Fruit fly (Drosophila melanogaster) whole organism, wandering third instar larva: ENCODE results near the gene CG18258.

Experiments used
- CG9705 ChIP-seq: fragments of 200-800 bp; sonication (Bioruptor generic); optimal IDR thresholded peaks from 2 replicates; lab custom pipeline; 2018; ENCODE audit warnings: missing biosample characterization, mild to moderate bottlenecking, missing genetic modification characterization
- Hr78 ChIP-seq: fragments of >200 bp; optimal IDR thresholded peaks from 2 replicates; lab custom pipeline; 2017; ENCODE audit warnings: missing biosample characterization, missing genetic modification characterization
- Myc ChIP-seq: fragments of >200 bp; optimal IDR thresholded peaks from 2 replicates; lab custom pipeline; 2017
- N ChIP-seq: fragments of >200 bp; optimal IDR thresholded peaks from 2 replicates; lab custom pipeline; 2018; ENCODE audit warnings: missing biosample characterization, missing external identifiers, missing genetic modification characterization
- dmrt93B ChIP-seq: fragments of 200-800 bp; sonication (Bioruptor generic); optimal IDR thresholded peaks from 2 replicates; lab custom pipeline; 2018; ENCODE audit warnings: missing biosample characterization, mild to moderate bottlenecking, missing genetic modification characterization
- dsf ChIP-seq: sonication (Bioruptor generic); optimal IDR thresholded peaks from 2 replicates; lab custom pipeline; 2016; ENCODE audit warnings: missing biosample characterization, missing genetic modification characterization, borderline replicate concordance
- foxo ChIP-seq, 2 experiments: fragments of 200-800 bp; sonication (Bioruptor generic); optimal IDR thresholded peaks; 2 replicates in 1 of 2; 3 replicates in 1 of 2; lab custom pipeline; 2016 to 2017; ENCODE audit warnings: missing biosample characterization in 2 of 2, missing genetic modification characterization in 2 of 2
- lola ChIP-seq: fragments of >200 bp; optimal IDR thresholded peaks from 2 replicates; lab custom pipeline; 2017; ENCODE audit warnings: missing biosample characterization, missing genetic modification characterization
- pan ChIP-seq: fragments of >200 bp; optimal IDR thresholded peaks from 2 replicates; lab custom pipeline; 2017
- psq ChIP-seq: fragments of 200-800 bp; sonication (Bioruptor generic); optimal IDR thresholded peaks from 3 replicates; lab custom pipeline; 2017; ENCODE audit warnings: missing biosample characterization, mild to moderate bottlenecking, missing genetic modification characterization, moderate library complexity
- sage ChIP-seq: fragments of 200-800 bp; sonication (Bioruptor generic); optimal IDR thresholded peaks from 2 replicates; lab custom pipeline; 2016; ENCODE audit warnings: missing biosample characterization, mild to moderate bottlenecking, missing genetic modification characterization
- woc ChIP-seq: sonication (Bioruptor generic); optimal IDR thresholded peaks from 2 replicates; lab custom pipeline; 2016; ENCODE audit warnings: missing biosample characterization, mild to moderate bottlenecking, missing genetic modification characterization

DNA sequence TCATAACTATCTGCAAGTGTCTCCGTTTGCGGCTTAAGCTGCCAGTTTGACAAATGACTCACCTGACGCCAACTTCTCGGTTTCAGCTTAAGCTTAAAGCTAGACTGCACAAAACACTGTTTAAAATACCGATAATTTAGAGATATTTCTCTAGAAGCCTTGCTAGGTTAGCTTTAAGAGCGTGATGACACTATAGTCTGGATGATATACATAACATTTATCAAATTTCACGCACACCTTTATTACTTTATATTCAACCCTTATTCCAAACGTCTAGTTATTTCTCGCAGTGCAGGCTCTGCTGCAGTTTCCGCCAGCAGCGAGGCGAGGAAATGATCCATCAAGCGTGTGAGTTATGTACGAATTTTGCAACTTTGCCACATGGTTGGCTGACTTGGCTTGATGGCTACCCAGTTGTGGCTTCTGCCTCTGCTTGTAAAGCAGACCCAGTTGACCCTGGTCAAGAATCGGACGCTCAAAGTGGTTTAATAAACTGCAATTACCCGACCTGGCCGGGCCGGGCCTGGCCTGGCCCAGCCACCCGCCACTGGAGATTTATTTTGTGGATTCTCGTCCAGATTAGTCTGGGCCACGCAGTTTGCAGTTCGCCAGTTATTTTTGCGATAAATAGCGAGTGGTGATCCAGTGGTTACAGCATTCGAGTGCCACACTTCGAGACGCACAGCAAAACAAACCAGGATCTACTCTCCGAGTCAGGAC lies 6.3 kb downstream of the CG18258 start, which contains the start of gene CG12998:
- TF ChIP-seq N (no peak), psq (GFP tag; lab: Kevin White, UChicago) (no peak), sage (GFP tag; lab: Kevin White, UChicago) (no peak), dsf (GFP tag; lab: Kevin White, UChicago) (no peak), pan (lab: Kevin White, UChicago) (no peak), lola (GFP tag; lab: Kevin White, UChicago) (no peak), CG9705 (GFP tag; lab: Kevin White, UChicago) (no peak), Myc (lab: Kevin White, UChicago) (no peak), foxo (GFP tag; optimal IDR thresholded peaks at IDR 0.05; lab: Kevin White, UChicago) (no peak), Hr78 (GFP tag; lab: Kevin White, UChicago) (no peak), dmrt93B (no peak), woc (no peak)
